Fruit fly (Drosophila melanogaster) whole organism, embryonic: ENCODE results near the gene CG3909.
A peak's percentile ranks its signal among the peaks of the same experiment; 100 is the strongest.

Experiments
- Abd-B ChIP-seq: fragments of 200-800 bp; sonication (Bioruptor generic); optimal IDR thresholded peaks from 2 replicates; lab custom pipeline; 2018; ENCODE audit warnings: missing biosample characterization, mild to moderate bottlenecking, missing genetic modification characterization, moderate library complexity
- CG10959 ChIP-seq: fragments of 200-800 bp; sonication (Bioruptor generic); IDR thresholded peaks from 2 replicates; pipeline ENCODE4 v1.3.6; 2022; ENCODE audit warnings: missing biosample characterization, missing genetic modification characterization
- CG12155 ChIP-seq: fragments of 200-800 bp; sonication (Bioruptor generic); optimal IDR thresholded peaks from 3 replicates; lab custom pipeline; 2016; ENCODE audit warnings: missing biosample characterization, missing genetic modification characterization
- CG1233 ChIP-seq: fragments of 200-800 bp; sonication (Bioruptor generic); optimal IDR thresholded peaks from 4 replicates; lab custom pipeline; 2018; ENCODE audit warnings: missing biosample characterization, mild to moderate bottlenecking, missing genetic modification characterization
- CG13624 ChIP-seq: fragments of 200-800 bp; sonication (Bioruptor generic); optimal IDR thresholded peaks from 2 replicates; lab custom pipeline; 2016; ENCODE audit warnings: missing biosample characterization, missing genetic modification characterization
- CG15073 ChIP-seq: fragments of 200-800 bp; sonication (Bioruptor generic); optimal IDR thresholded peaks from 2 replicates; lab custom pipeline; 2016; ENCODE audit warnings: missing biosample characterization, missing genetic modification characterization
- CG15479 ChIP-seq: fragments of 200-800 bp; sonication (Bioruptor generic); optimal IDR thresholded peaks from 3 replicates; lab custom pipeline; 2019; ENCODE audit warnings: missing biosample characterization, mild to moderate bottlenecking, missing genetic modification characterization, moderate library complexity
- CG18011 ChIP-seq: fragments of 200-800 bp; sonication (Bioruptor generic); optimal IDR thresholded peaks from 2 replicates; lab custom pipeline; 2017; ENCODE audit warnings: missing biosample characterization, missing genetic modification characterization, mild to moderate bottlenecking, moderate library complexity, missing genotype
- CG18476 ChIP-seq: fragments of 200-800 bp; sonication (Bioruptor generic); optimal IDR thresholded peaks from 2 replicates; lab custom pipeline; 2016; ENCODE audit warnings: missing biosample characterization, mild to moderate bottlenecking, missing genetic modification characterization
- CG2120 ChIP-seq: fragments of 200-800 bp; sonication (Bioruptor generic); optimal IDR thresholded peaks from 3 replicates; lab custom pipeline; 2016; ENCODE audit warnings: missing biosample characterization, missing genetic modification characterization
- CG2199 ChIP-seq: fragments of 200-800 bp; sonication (Bioruptor generic); IDR thresholded peaks from 3 replicates; pipeline ENCODE4 v1.3.6; 2022; ENCODE audit warnings: missing biosample characterization, missing genetic modification characterization
- CG31388 ChIP-seq: fragments of 200-800 bp; sonication (Bioruptor generic); optimal IDR thresholded peaks from 2 replicates; lab custom pipeline; 2016; ENCODE audit warnings: missing biosample characterization, missing genetic modification characterization
- CG33213 ChIP-seq: fragments of 200-800 bp; sonication (Bioruptor generic); optimal IDR thresholded peaks from 3 replicates; lab custom pipeline; 2016; ENCODE audit warnings: missing biosample characterization, missing genetic modification characterization
- CG34376 ChIP-seq: fragments of 200-800 bp; sonication (Bioruptor generic); optimal IDR thresholded peaks from 2 replicates; lab custom pipeline; 2018; ENCODE audit warnings: missing biosample characterization, mild to moderate bottlenecking, missing genetic modification characterization
- CG8281 ChIP-seq: fragments of 200-800 bp; sonication (Bioruptor generic); optimal IDR thresholded peaks from 2 replicates; lab custom pipeline; 2018; ENCODE audit warnings: missing biosample characterization, mild to moderate bottlenecking, missing genetic modification characterization, moderate library complexity
- CG9609 ChIP-seq: fragments of 200-800 bp; sonication (Bioruptor generic); optimal IDR thresholded peaks from 3 replicates; lab custom pipeline; 2016; ENCODE audit warnings: missing biosample characterization, missing genetic modification characterization
- Deaf1 ChIP-seq: fragments of 200-800 bp; optimal IDR thresholded peaks from 3 replicates; lab custom pipeline; 2019; ENCODE audit warnings: missing biosample characterization, mild to moderate bottlenecking, missing genetic modification characterization, moderate library complexity
- ERR ChIP-seq: fragments of 200-800 bp; sonication (Bioruptor generic); optimal IDR thresholded peaks from 2 replicates; lab custom pipeline; 2016; ENCODE audit warnings: missing biosample characterization, missing genetic modification characterization
- Ets97D ChIP-seq: fragments of 200-800 bp; sonication (Bioruptor generic); optimal IDR thresholded peaks from 3 replicates; lab custom pipeline; 2016; ENCODE audit warnings: missing biosample characterization, missing genetic modification characterization
- GATAe ChIP-seq: fragments of 200-800 bp; sonication (Bioruptor generic); conservative IDR thresholded peaks from 2 replicates; pipeline ENCODE4 v1.3.6; 2022; ENCODE audit warnings: missing biosample characterization, missing genetic modification characterization
- HLH4C ChIP-seq: fragments of 200-800 bp; sonication (Bioruptor generic); IDR thresholded peaks from 3 replicates; pipeline ENCODE4 v1.3.6; 2022; ENCODE audit warnings: missing biosample characterization, missing genetic modification characterization; ENCODE audit not compliant: partially characterized antibody
- Hr3 ChIP-seq: fragments of 200-800 bp; sonication (Bioruptor generic); optimal IDR thresholded peaks from 3 replicates; lab custom pipeline; 2016; ENCODE audit warnings: missing biosample characterization, missing genetic modification characterization
- Taf1 ChIP-seq: fragments of 200-800 bp; sonication (Bioruptor generic); IDR thresholded peaks from 2 replicates; pipeline ENCODE4 v1.3.6; 2022; ENCODE audit warnings: missing biosample characterization, missing genetic modification characterization
- bowl ChIP-seq: fragments of 200-800 bp; sonication (Bioruptor generic); IDR thresholded peaks from 2 replicates; pipeline ENCODE4 v1.3.6; 2022; ENCODE audit warnings: missing biosample characterization, missing genetic modification characterization
- ci ChIP-seq: fragments of 200-800 bp; sonication (Bioruptor generic); IDR thresholded peaks from 3 replicates; pipeline ENCODE4 v1.3.6; 2022; ENCODE audit warnings: missing biosample characterization, missing genetic modification characterization
- dan ChIP-seq: fragments of 200-800 bp; sonication (Bioruptor generic); IDR thresholded peaks from 2 replicates; pipeline ENCODE4 v1.3.6; 2022; ENCODE audit warnings: missing biosample characterization, missing genetic modification characterization
- dati ChIP-seq: fragments of 200-800 bp; sonication (Bioruptor generic); IDR thresholded peaks from 2 replicates; pipeline ENCODE4 v1.3.6; 2022; ENCODE audit warnings: missing biosample characterization, missing genetic modification characterization
- disco-r ChIP-seq: fragments of 200-800 bp; sonication (Bioruptor generic); optimal IDR thresholded peaks from 2 replicates; lab custom pipeline; 2016; ENCODE audit warnings: missing biosample characterization, missing genetic modification characterization
- en ChIP-seq: fragments of 200-800 bp; sonication (Bioruptor generic); optimal IDR thresholded peaks from 2 replicates; lab custom pipeline; 2016; ENCODE audit warnings: missing biosample characterization, missing genetic modification characterization
- exex ChIP-seq: fragments of 200-800 bp; sonication (Bioruptor generic); optimal IDR thresholded peaks from 4 replicates; lab custom pipeline; 2018; ENCODE audit warnings: missing biosample characterization, mild to moderate bottlenecking, missing genetic modification characterization, moderate library complexity
- grn ChIP-seq: fragments of 200-800 bp; sonication (Bioruptor generic); optimal IDR thresholded peaks from 3 replicates; lab custom pipeline; 2017; ENCODE audit warnings: missing biosample characterization, missing genetic modification characterization
- hkb ChIP-seq, 2 experiments: fragments of 200-800 bp in 1 of 2; fragments of >200 bp in 1 of 2; sonication (Bioruptor generic) in 1 of 2; IDR thresholded peaks in 1 of 2; optimal IDR thresholded peaks in 1 of 2; 2 replicates each; pipeline versions ENCODE4 v1.3.6 to Lab custom; 2017 to 2022; ENCODE audit warnings: missing biosample characterization in 1 of 2, missing genetic modification characterization in 1 of 2
- jumu ChIP-seq: fragments of 200-800 bp; sonication (Bioruptor generic); optimal IDR thresholded peaks from 3 replicates; lab custom pipeline; 2016; ENCODE audit warnings: missing biosample characterization, missing genetic modification characterization
- klu ChIP-seq: fragments of 200-800 bp; sonication (Bioruptor generic); IDR thresholded peaks from 2 replicates; pipeline ENCODE4 v1.3.6; 2022; ENCODE audit warnings: missing biosample characterization, missing genetic modification characterization
- lmd ChIP-seq: fragments of 200-800 bp; sonication (Bioruptor generic); IDR thresholded peaks from 2 replicates; pipeline ENCODE4 v1.3.6; 2022; ENCODE audit warnings: missing biosample characterization, missing genetic modification characterization
- pb ChIP-seq: fragments of 200-800 bp; sonication (Bioruptor generic); optimal IDR thresholded peaks from 3 replicates; lab custom pipeline; 2016; ENCODE audit warnings: missing biosample characterization, missing genetic modification characterization
- pfk ChIP-seq: fragments of 200-800 bp; sonication (Bioruptor generic); optimal IDR thresholded peaks from 2 replicates; lab custom pipeline; 2018; ENCODE audit warnings: missing biosample characterization, mild to moderate bottlenecking, missing genetic modification characterization, moderate library complexity
- pho ChIP-seq: fragments of 200-800 bp; sonication (Bioruptor generic); optimal IDR thresholded peaks from 2 replicates; lab custom pipeline; 2016; ENCODE audit warnings: missing biosample characterization, missing genetic modification characterization
- pros ChIP-seq: fragments of 200-800 bp; sonication (Bioruptor generic); optimal IDR thresholded peaks from 3 replicates; lab custom pipeline; 2019; ENCODE audit warnings: missing biosample characterization, mild to moderate bottlenecking, missing genetic modification characterization, moderate library complexity
- psq ChIP-seq: fragments of 200-800 bp; sonication (Bioruptor generic); optimal IDR thresholded peaks from 2 replicates; lab custom pipeline; 2017; ENCODE audit warnings: missing biosample characterization, missing genetic modification characterization
- pzg ChIP-seq: fragments of 200-800 bp; sonication (Bioruptor generic); optimal IDR thresholded peaks from 3 replicates; lab custom pipeline; 2018; ENCODE audit warnings: missing biosample characterization, mild to moderate bottlenecking, missing genetic modification characterization, moderate library complexity
- schlank ChIP-seq: fragments of 200-800 bp; sonication (Bioruptor generic); optimal IDR thresholded peaks from 2 replicates; lab custom pipeline; 2018; ENCODE audit warnings: missing biosample characterization, mild to moderate bottlenecking, missing genetic modification characterization
- sens ChIP-seq: fragments of 200-800 bp; sonication (Bioruptor generic); peaks from one replicate; lab custom pipeline; 2016; ENCODE audit warnings: missing biosample characterization, missing genetic modification characterization
- sqz ChIP-seq: fragments of 200-800 bp; sonication (Bioruptor generic); optimal IDR thresholded peaks from 3 replicates; lab custom pipeline; 2018; ENCODE audit warnings: missing biosample characterization, mild to moderate bottlenecking, missing genetic modification characterization
- ssp ChIP-seq: fragments of 200-800 bp; sonication (Bioruptor generic); IDR thresholded peaks from 2 replicates; pipeline ENCODE4 v1.3.6; 2022; ENCODE audit warnings: missing biosample characterization, missing genetic modification characterization
- trh ChIP-seq: fragments of 200-800 bp; sonication (Bioruptor generic); optimal IDR thresholded peaks from 2 replicates; lab custom pipeline; 2016; ENCODE audit warnings: missing biosample characterization, missing genetic modification characterization
- twi ChIP-seq: fragments of 200-800 bp; optimal IDR thresholded peaks from 2 replicates; lab custom pipeline; 2019; ENCODE audit warnings: missing biosample characterization, mild to moderate bottlenecking, missing genetic modification characterization, moderate library complexity

Gene CG3909

DNA sequence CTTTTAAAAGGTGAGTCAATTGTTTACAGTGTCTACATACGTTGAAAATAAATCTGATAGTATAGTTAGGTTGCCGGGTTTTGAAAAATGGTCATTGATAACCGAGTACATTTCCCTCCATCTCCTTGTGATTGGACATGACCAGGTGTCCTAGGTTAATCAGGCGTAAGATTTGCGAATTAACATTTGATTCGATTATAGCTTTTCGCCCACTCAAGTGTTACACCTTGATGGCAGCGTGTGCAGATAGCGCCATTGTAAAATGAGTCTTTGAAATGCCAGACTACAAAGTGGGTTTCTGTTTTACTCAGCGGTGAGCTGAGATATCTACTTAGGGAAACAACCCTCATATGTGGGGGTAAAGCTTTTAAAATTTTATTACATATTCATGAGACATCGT, 11.9 kb downstream of the CG3909 start (continued):
- TF ChIP-seq ssp (GFP tag; lab: Robert Waterston, UW), result no peak
- TF ChIP-seq Taf1, result no peak
- TF ChIP-seq CG2120 (GFP tag; lab: Kevin White, UChicago), result peak; percentile 34
- TF ChIP-seq CG1233 (GFP tag; lab: Kevin White, UChicago), result no peak
- TF ChIP-seq CG13624, result no peak
- TF ChIP-seq sqz (GFP tag; lab: Kevin White, UChicago), result no peak
- TF ChIP-seq dati, result no peak
- TF ChIP-seq schlank (tag; lab: Kevin White, UChicago), result no peak
- no peak for TF ChIP-seq pzg (GFP tag; lab: Kevin White, UChicago)
- TF ChIP-seq sens, result no peak
- no peak for TF ChIP-seq lmd
- no peak for TF ChIP-seq CG33213 (GFP tag; lab: Kevin White, UChicago)
- no peak for TF ChIP-seq pho
- no peak for TF ChIP-seq CG15073 (GFP tag; lab: Kevin White, UChicago)
- no peak for TF ChIP-seq disco-r (GFP tag; lab: Kevin White, UChicago)
- TF ChIP-seq Hr3 (GFP tag; lab: Kevin White, UChicago), result no peak
- TF ChIP-seq exex (tag; lab: Kevin White, UChicago), result peak; percentile 79
- TF ChIP-seq Ets97D (GFP tag; lab: Kevin White, UChicago), result no peak
- no peak for TF ChIP-seq psq (GFP tag; lab: Kevin White, UChicago)

DNA sequence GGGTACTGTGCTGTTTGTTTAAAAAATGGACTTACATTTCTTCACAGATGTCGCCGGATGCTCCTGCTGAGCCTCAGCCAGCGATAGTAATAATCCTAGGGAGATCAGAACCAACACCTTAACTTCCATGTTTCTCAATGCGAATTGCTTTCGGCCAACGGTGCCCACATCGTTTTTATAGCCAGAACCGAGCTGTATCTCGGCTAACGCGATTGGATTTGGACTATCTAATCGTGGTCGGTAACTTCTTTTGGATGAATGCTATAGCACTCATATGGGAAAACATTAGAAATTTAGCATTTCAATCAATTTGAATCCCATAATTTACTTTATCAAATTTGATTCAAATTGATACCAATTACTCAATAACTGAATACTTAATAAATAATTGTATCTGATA, 12.9 kb downstream of the CG3909 start, which contains the start of gene Npc2d:
Npc2d (minus strand) TSS at position 133 of the 400 bp plus-strand sequence.
- TF ChIP-seq GATAe (GFP tag; lab: Robert Waterston, UW) (peak; percentile 44; the same call in 1 of the 2 replicates), CG31388 (GFP tag; lab: Kevin White, UChicago) (no peak), CG18011 (GFP tag; lab: Kevin White, UChicago) (peak; percentile 81), pb (GFP tag; lab: Kevin White, UChicago) (no peak), Deaf1 (tag; lab: Kevin White, UChicago) (peak; percentile 57), exex (tag; lab: Kevin White, UChicago) (peak; percentile 24)

dm6 chr3R:10056647-10057046, 13.6 kb downstream of the CG3909 start:
- peak; percentile 65 for TF ChIP-seq hkb (optimal IDR thresholded peaks at IDR 0.05; lab: Kevin White, UChicago)
- TF ChIP-seq hkb (GFP tag; IDR thresholded peaks at IDR 0.05; lab: Robert Waterston, UW), result no peak
- TF ChIP-seq CG10959 (GFP tag; lab: Robert Waterston, UW), result 0 out of 2 replicates have a peak, but pooled peaks have one; percentile 8
- no peak for TF ChIP-seq bowl (GFP tag; lab: Robert Waterston, UW)
- peak; percentile 86 for TF ChIP-seq CG18476
- TF ChIP-seq exex (tag; lab: Kevin White, UChicago), result no peak
- TF ChIP-seq pros (GFP tag; lab: Kevin White, UChicago), result peak; percentile 56
- TF ChIP-seq CG33213 (GFP tag; lab: Kevin White, UChicago), result no peak
- TF ChIP-seq ERR (GFP tag; lab: Kevin White, UChicago), result no peak

dm6 chr3R:10059358-10059757, 16.3 kb downstream of the CG3909 start:
- no peak for TF ChIP-seq dan (GFP tag; lab: Robert Waterston, UW)
- TF ChIP-seq jumu (GFP tag; lab: Kevin White, UChicago), result no peak
- no peak for TF ChIP-seq ci (GFP tag; lab: Robert Waterston, UW)
- no peak for TF ChIP-seq HLH4C
- TF ChIP-seq trh, result no peak
- TF ChIP-seq pfk (GFP tag; lab: Kevin White, UChicago), result no peak
- no peak for TF ChIP-seq CG2199 (GFP tag; lab: Robert Waterston, UW)
- no peak for TF ChIP-seq CG15479 (GFP tag; lab: Kevin White, UChicago)
- TF ChIP-seq klu (GFP tag; lab: Robert Waterston, UW), result no peak
- TF ChIP-seq en, result no peak
- no peak for TF ChIP-seq CG9609 (GFP tag; lab: Kevin White, UChicago)
- peak; percentile 68 for TF ChIP-seq grn (GFP tag; lab: Kevin White, UChicago)
- TF ChIP-seq Abd-B, result no peak
- TF ChIP-seq CG12155 (GFP tag; lab: Kevin White, UChicago), result no peak
- no peak for TF ChIP-seq twi (tag; lab: Kevin White, UChicago)
- TF ChIP-seq CG34376 (GFP tag; lab: Kevin White, UChicago), result peak; percentile 75
- no peak for TF ChIP-seq CG10959 (GFP tag; lab: Robert Waterston, UW)
- peak; percentile 47 for TF ChIP-seq CG8281 (tag; lab: Kevin White, UChicago)
- TF ChIP-seq exex (tag; lab: Kevin White, UChicago), result peak; percentile 96
- no peak for TF ChIP-seq ERR (GFP tag; lab: Kevin White, UChicago)
